Worm (Caenorhabditis elegans) whole organism, young adult: ENCODE measurements around the gene C01G12.16.
A peak's percentile ranks its signal among the peaks of the same experiment; 100 is the strongest.

Experiments used
- B0336.3 ChIP-seq: fragments of 200-800 bp; sonication (Bioruptor generic); IDR thresholded peaks from 2 replicates; pipeline ENCODE4 v1.3.6; 2022; ENCODE audit warnings: missing genetic modification characterization, missing compliant biosample characterization
- D2030.7 ChIP-seq: fragments of 200-800 bp; sonication (Bioruptor generic); IDR thresholded peaks from 2 replicates; pipeline ENCODE4 v1.3.6; 2022; ENCODE audit warnings: missing genetic modification reagents, missing genetic modification characterization, missing compliant biosample characterization
- F10E7.11 ChIP-seq: sonication (generic microtip); optimal IDR thresholded peaks from 2 replicates; lab custom pipeline; 2017; ENCODE audit warnings: mild to moderate bottlenecking, missing genetic modification characterization, moderate library complexity, missing compliant biosample characterization
- F22D6.2 ChIP-seq: sonication (generic microtip); optimal IDR thresholded peaks from 2 replicates; lab custom pipeline; 2016; ENCODE audit warnings: mild to moderate bottlenecking, missing genetic modification characterization, missing compliant biosample characterization
- F39B2.1 ChIP-seq: fragments of 200-800 bp; sonication (Bioruptor generic); IDR thresholded peaks from 2 replicates; pipeline ENCODE4 v1.3.6; 2022; ENCODE audit warnings: missing genetic modification reagents, missing genetic modification characterization, missing compliant biosample characterization
- Y53F4B.3 ChIP-seq: fragments of 200-800 bp; sonication (Bioruptor generic); IDR thresholded peaks from 2 replicates; pipeline ENCODE4 v1.3.6; 2022; ENCODE audit warnings: missing genetic modification reagents, missing genetic modification characterization, missing compliant biosample characterization
- Y53G8AR.9 ChIP-seq: fragments of 200-800 bp; sonication (Bioruptor generic); conservative IDR thresholded peaks from 2 replicates; pipeline ENCODE4 v1.3.6; 2022; ENCODE audit warnings: missing genetic modification reagents, missing genetic modification characterization, missing compliant biosample characterization
- Y56A3A.18 ChIP-seq: fragments of 200-800 bp; sonication (Bioruptor generic); IDR thresholded peaks from 2 replicates; pipeline ENCODE4 v1.3.6; 2022; ENCODE audit warnings: missing genetic modification reagents, missing genetic modification characterization, missing compliant biosample characterization
- Y67H2A.10 ChIP-seq: fragments of 200-800 bp; sonication (Bioruptor generic); conservative IDR thresholded peaks from 2 replicates; pipeline ENCODE4 v1.3.6; 2022; ENCODE audit warnings: missing genetic modification reagents, missing genetic modification characterization, missing compliant biosample characterization
- Y95B8A.8 ChIP-seq: fragments of 200-800 bp; sonication (Bioruptor generic); IDR thresholded peaks from 2 replicates; pipeline ENCODE4 v1.3.6; 2022; ENCODE audit warnings: missing genetic modification reagents, missing genetic modification characterization, missing compliant biosample characterization
- ama-1 ChIP-seq, 3 experiments: fragments of 150-350 bp in 1 of 3; sonication (generic microtip) in 2 of 3; optimal IDR thresholded peaks; 2 replicates each; lab custom pipeline; 2014 to 2018; ENCODE audit warnings: missing biosample characterization in 2 of 3, missing genetic modification characterization in 2 of 3, missing genetic modification reagents in 2 of 3
- aptf-2 ChIP-seq: fragments of 200-800 bp; sonication (Bioruptor generic); conservative IDR thresholded peaks from 2 replicates; pipeline ENCODE4 v1.3.6; 2022; ENCODE audit warnings: missing genetic modification reagents, missing genetic modification characterization, missing compliant biosample characterization
- atf-7 ChIP-seq: sonication (generic microtip); optimal IDR thresholded peaks from 2 replicates; lab custom pipeline; 2017; ENCODE audit warnings: mild to moderate bottlenecking, missing genetic modification characterization, missing compliant biosample characterization
- attf-5 ChIP-seq: fragments of 200-800 bp; sonication (Bioruptor generic); optimal IDR thresholded peaks from 2 replicates; lab custom pipeline; 2018; ENCODE audit warnings: mild to moderate bottlenecking, missing genetic modification characterization, missing compliant biosample characterization
- bed-1 ChIP-seq: fragments of 200-800 bp; sonication (Bioruptor generic); IDR thresholded peaks from 2 replicates; pipeline ENCODE4 v1.3.6; 2022; ENCODE audit warnings: missing genetic modification reagents, missing genetic modification characterization, missing compliant biosample characterization
- bed-2 ChIP-seq: fragments of 200-800 bp; sonication (Bioruptor generic); IDR thresholded peaks from 2 replicates; pipeline ENCODE4 v1.3.6; 2022; ENCODE audit warnings: missing genetic modification reagents, missing genetic modification characterization, missing compliant biosample characterization
- cebp-1 ChIP-seq, 2 experiments: fragments of 200-800 bp in 1 of 2; sonication (Bioruptor generic) in 1 of 2; sonication (generic microtip) in 1 of 2; IDR thresholded peaks in 1 of 2; optimal IDR thresholded peaks in 1 of 2; 2 replicates each; pipeline versions ENCODE4 v1.3.6 to Lab custom; 2017 to 2022; ENCODE audit warnings: missing compliant biosample characterization in 2 of 2, missing genetic modification characterization in 2 of 2, mild to moderate bottlenecking in 1 of 2, missing genetic modification reagents in 1 of 2, moderate library complexity in 1 of 2
- ceh-79 ChIP-seq: sonication (generic microtip); optimal IDR thresholded peaks from 2 replicates; lab custom pipeline; 2017; ENCODE audit warnings: mild to moderate bottlenecking, missing genetic modification characterization, missing compliant biosample characterization
- die-1 ChIP-seq: sonication (generic microtip); optimal IDR thresholded peaks from 2 replicates; lab custom pipeline; 2016; ENCODE audit warnings: missing genotype, mild to moderate bottlenecking, missing genetic modification characterization, missing compliant biosample characterization
- efl-1 ChIP-seq: fragments of 150-350 bp; optimal IDR thresholded peaks from 2 replicates; lab custom pipeline; 2014; ENCODE audit warnings: missing biosample characterization, missing genetic modification reagents, missing genetic modification characterization
- egrh-3 ChIP-seq: fragments of 200-800 bp; sonication (Bioruptor generic); IDR thresholded peaks from 2 replicates; pipeline ENCODE4 v1.3.6; 2022; ENCODE audit warnings: missing genetic modification reagents, missing genetic modification characterization, missing compliant biosample characterization
- him-1 ChIP-seq: sonication (generic microtip); optimal IDR thresholded peaks from 2 replicates; lab custom pipeline; 2016; ENCODE audit warnings: missing genotype, missing genetic modification reagents, missing genetic modification characterization, missing compliant biosample characterization
- hlh-12 ChIP-seq: sonication (generic microtip); optimal IDR thresholded peaks from 2 replicates; lab custom pipeline; 2016; ENCODE audit warnings: missing genetic modification characterization, missing compliant biosample characterization
- hlh-26 ChIP-seq: fragments of 200-800 bp; sonication (Bioruptor generic); conservative IDR thresholded peaks from 2 replicates; pipeline ENCODE4 v1.3.6; 2022; ENCODE audit warnings: missing genetic modification reagents, missing genetic modification characterization, missing compliant biosample characterization
- hmg-1.2 ChIP-seq: fragments of 200-800 bp; sonication (Bioruptor generic); IDR thresholded peaks from 2 replicates; pipeline ENCODE4 v1.3.6; 2022; ENCODE audit warnings: missing genetic modification reagents, missing genetic modification characterization, missing compliant biosample characterization
- hrde-1 ChIP-seq: sonication (generic microtip); optimal IDR thresholded peaks from 2 replicates; lab custom pipeline; 2016; ENCODE audit warnings: missing genetic modification characterization, mild to moderate bottlenecking, missing compliant biosample characterization, moderate library complexity, missing genotype, missing genetic modification reagents, borderline replicate concordance
- lag-1 ChIP-seq: fragments of 200-800 bp; sonication (Bioruptor generic); IDR thresholded peaks from 2 replicates; pipeline ENCODE4 v1.3.6; 2022; ENCODE audit warnings: missing genetic modification reagents, missing genetic modification characterization, missing compliant biosample characterization
- lin-54 ChIP-seq: fragments of 200-800 bp; sonication (Bioruptor generic); optimal IDR thresholded peaks from 2 replicates; lab custom pipeline; 2018; ENCODE audit warnings: mild to moderate bottlenecking, missing genetic modification characterization, missing compliant biosample characterization
- lir-1 ChIP-seq: fragments of 200-800 bp; sonication (Bioruptor generic); conservative IDR thresholded peaks from 2 replicates; pipeline ENCODE4 v1.3.6; 2022; ENCODE audit warnings: missing genetic modification reagents, missing genetic modification characterization, missing compliant biosample characterization
- madf-6 ChIP-seq: fragments of 200-800 bp; sonication (Bioruptor generic); IDR thresholded peaks from 2 replicates; pipeline ENCODE4 v1.3.6; 2022; ENCODE audit warnings: missing genetic modification reagents, missing genetic modification characterization, missing compliant biosample characterization
- madf-8 ChIP-seq: fragments of 200-800 bp; sonication (Bioruptor generic); conservative IDR thresholded peaks from 2 replicates; pipeline ENCODE4 v1.3.6; 2022; ENCODE audit warnings: missing genetic modification reagents, missing genetic modification characterization, missing compliant biosample characterization
- nfyb-1 ChIP-seq: fragments of 200-800 bp; sonication (Bioruptor generic); IDR thresholded peaks from 2 replicates; pipeline ENCODE4 v1.3.6; 2022; ENCODE audit warnings: missing genetic modification reagents, missing genetic modification characterization, missing compliant biosample characterization
- nhr-80 ChIP-seq: sonication (generic microtip); optimal IDR thresholded peaks from 2 replicates; lab custom pipeline; 2016; ENCODE audit warnings: missing genetic modification characterization, missing compliant biosample characterization
- sea-2 ChIP-seq: fragments of 200-800 bp; sonication (Bioruptor generic); IDR thresholded peaks from 2 replicates; pipeline ENCODE4 v1.3.6; 2022; ENCODE audit warnings: missing genetic modification characterization, missing compliant biosample characterization
- snpc-1.1 ChIP-seq: sonication (generic microtip); optimal IDR thresholded peaks from 2 replicates; lab custom pipeline; 2017; ENCODE audit warnings: missing genetic modification characterization, mild to moderate bottlenecking, missing compliant biosample characterization, antibody characterized with exemption, moderate library complexity, missing genotype, missing genetic modification reagents; ENCODE audit not compliant: insufficient read depth
- snpc-1.3 ChIP-seq: sonication (generic microtip); optimal IDR thresholded peaks from 2 replicates; lab custom pipeline; 2017; ENCODE audit warnings: missing genetic modification characterization, mild to moderate bottlenecking, missing compliant biosample characterization, antibody characterized with exemption, moderate library complexity, missing genotype, missing genetic modification reagents; ENCODE audit not compliant: insufficient read depth
- tbx-9 ChIP-seq: sonication (generic microtip); optimal IDR thresholded peaks from 2 replicates; lab custom pipeline; 2016; ENCODE audit warnings: borderline replicate concordance, missing genetic modification characterization, inconsistent platforms, missing compliant biosample characterization
- unc-62 ChIP-seq: fragments of 150-350 bp; optimal IDR thresholded peaks from 2 replicates; lab custom pipeline; 2014; ENCODE audit warnings: missing biosample characterization, missing genetic modification reagents, missing genetic modification characterization
- zfh-2 ChIP-seq: fragments of 200-800 bp; sonication (Bioruptor generic); conservative IDR thresholded peaks from 2 replicates; pipeline ENCODE4 v1.3.6; 2022; ENCODE audit warnings: missing genetic modification reagents, missing genetic modification characterization, missing compliant biosample characterization
- ztf-22 ChIP-seq: fragments of 200-800 bp; sonication (Bioruptor generic); optimal IDR thresholded peaks from 2 replicates; lab custom pipeline; 2018; ENCODE audit warnings: mild to moderate bottlenecking, missing genetic modification characterization, moderate library complexity, missing compliant biosample characterization
- ztf-28 ChIP-seq: fragments of 200-800 bp; sonication (Bioruptor generic); IDR thresholded peaks from 2 replicates; pipeline ENCODE4 v1.3.6; 2022; ENCODE audit warnings: missing genetic modification reagents, missing genetic modification characterization, missing compliant biosample characterization
- ztf-3 ChIP-seq: fragments of 200-800 bp; sonication (Bioruptor generic); optimal IDR thresholded peaks from 2 replicates; lab custom pipeline; 2018; ENCODE audit warnings: mild to moderate bottlenecking, missing genetic modification characterization, missing compliant biosample characterization

The C01G12.16 gene

ce11 chrIII:4164071-4164470 is 3.0 kb downstream of the C01G12.16 start, which contains the start of gene C16C10.8:
Gene C16C10.8 (minus strand): TSS chrIII:4164171.
- no peak for TF ChIP-seq lir-1 (GFP tag; lab: Robert Waterston, UW)
- TF ChIP-seq bed-1 (GFP tag; lab: Robert Waterston, UW) = no peak
- no peak for TF ChIP-seq ztf-3 (GFP tag; lab: Kevin White, UChicago)

- TF ChIP-seq him-1 (no peak), hmg-1.2 (GFP tag; lab: Robert Waterston, UW) (no peak), F10E7.11 (tag; lab: Kevin White, UChicago) (no peak), Y53F4B.3 (no peak), aptf-2 (no peak), hrde-1 (no peak)
- TF ChIP-seq, all 124 proteins: peak for 0
Measured at ce11 chrIII:4166745-4167144, 5.7 kb downstream of the C01G12.16 start, which contains the start of gene rnf-5. Gene rnf-5 (minus strand): TSS chrIII:4166845.

- TF ChIP-seq tbx-9 (tag; lab: Kevin White, UChicago) = no peak
- no peak for TF ChIP-seq ztf-28
- no peak for TF ChIP-seq unc-62 (GFP tag; lab: Kevin White, UChicago)
- no peak for TF ChIP-seq hlh-26 (GFP tag; lab: Robert Waterston, UW)
- no peak for TF ChIP-seq bed-2 (GFP tag; lab: Robert Waterston, UW)
- no peak for TF ChIP-seq D2030.7 (GFP tag; lab: Robert Waterston, UW)
- TF ChIP-seq zfh-2 (GFP tag; lab: Robert Waterston, UW) = no peak
- no peak for TF ChIP-seq F39B2.1 (GFP tag; lab: Robert Waterston, UW)
- TF ChIP-seq F10E7.11 (tag; lab: Kevin White, UChicago) = no peak
- no peak for TF ChIP-seq F22D6.2 (tag; lab: Kevin White, UChicago)
- no peak for TF ChIP-seq snpc-1.3 (tag; lab: Kevin White, UChicago)
- TF ChIP-seq Y56A3A.18 (GFP tag; lab: Robert Waterston, UW) = no peak
- no peak for TF ChIP-seq madf-8 (GFP tag; lab: Robert Waterston, UW)
- no peak for TF ChIP-seq Y53G8AR.9
Measured at ce11 chrIII:4168665-4169064, 7.6 kb downstream of the C01G12.16 start, which contains the start of gene ccdc-55. Gene ccdc-55 (minus strand): TSS chrIII:4168765.

- TF ChIP-seq lag-1 (no peak), Y56A3A.18 (GFP tag; lab: Robert Waterston, UW) (no peak), ceh-79 (no peak), egrh-3 (GFP tag; lab: Robert Waterston, UW) (no peak), snpc-1.1 (tag; lab: Kevin White, UChicago) (peak; percentile 31), hlh-12 (tag; lab: Kevin White, UChicago) (no peak), nhr-80 (peak; percentile 1), attf-5 (peak; percentile 68), ztf-28 (no peak), atf-7 (tag; lab: Kevin White, UChicago) (no peak), efl-1 (GFP tag; lab: Kevin White, UChicago) (peak; percentile 26), cebp-1 (GFP tag; IDR thresholded peaks at IDR 0.05; lab: Robert Waterston, UW) (no peak), cebp-1 (tag; optimal IDR thresholded peaks at IDR 0.05; lab: Kevin White, UChicago) (peak; percentile 74), nfyb-1 (peak; percentile 77; the same call in 1 of the 2 replicates), sea-2 (GFP tag; lab: Robert Waterston, UW) (no peak), ztf-22 (GFP tag; lab: Kevin White, UChicago) (no peak), lin-54 (GFP tag; lab: Kevin White, UChicago) (peak; percentile 69), Y67H2A.10 (GFP tag; lab: Robert Waterston, UW) (no peak), ama-1 (optimal IDR thresholded peaks at IDR 0.05; lab: Kevin White, UChicago) (no peak), ama-1 (GFP tag; optimal IDR thresholded peaks at IDR 0.05; lab: Kevin White, UChicago) (peak in 1 of 2 experiments; percentile 62), snpc-1.3 (tag; lab: Kevin White, UChicago) (peak; percentile 71), Y95B8A.8 (GFP tag; lab: Robert Waterston, UW) (no peak), madf-6 (GFP tag; lab: Robert Waterston, UW) (peak; percentile 82), die-1 (tag; lab: Kevin White, UChicago) (peak; percentile 50), B0336.3 (GFP tag; lab: Robert Waterston, UW) (peak; percentile 20; the same call in 1 of the 2 replicates)
Measured at ce11 chrIII:4170903-4171377, 9.9 kb downstream of the C01G12.16 start, which contains the start of the genes rnf-121 and C16C10.4. Gene rnf-121 (minus strand): TSS chrIII:4170953. Gene C16C10.4 (plus strand): TSS chrIII:4171336.
